Fruit fly (Drosophila melanogaster) whole organism, embryonic: ENCODE measurements around the gene CG18747.

Experiments
- CG10267 ChIP-seq: fragments of 200-800 bp; sonication (Bioruptor generic); optimal IDR thresholded peaks from 2 replicates; lab custom pipeline; 2018; ENCODE audit warnings: missing biosample characterization, mild to moderate bottlenecking, missing genetic modification characterization, moderate library complexity
- CG10274 ChIP-seq: fragments of 200-800 bp; sonication (Bioruptor generic); optimal IDR thresholded peaks from 3 replicates; lab custom pipeline; 2017; ENCODE audit warnings: missing biosample characterization, mild to moderate bottlenecking, missing genetic modification characterization
- CG10431 ChIP-seq: fragments of 200-800 bp; sonication (Bioruptor generic); optimal IDR thresholded peaks from 3 replicates; lab custom pipeline; 2018; ENCODE audit warnings: missing biosample characterization, mild to moderate bottlenecking, missing genetic modification characterization
- CG10462 ChIP-seq: fragments of 200-800 bp; sonication (Bioruptor generic); optimal IDR thresholded peaks from 2 replicates; lab custom pipeline; 2016; ENCODE audit warnings: missing biosample characterization, missing genetic modification characterization
- CG11247 ChIP-seq: fragments of 200-800 bp; sonication (Bioruptor generic); IDR thresholded peaks from 2 replicates; pipeline ENCODE4 v1.3.6; 2022; ENCODE audit warnings: missing biosample characterization, missing genetic modification characterization
- CG12659 ChIP-seq: fragments of 200-800 bp; sonication (Bioruptor generic); optimal IDR thresholded peaks from 3 replicates; lab custom pipeline; 2017; ENCODE audit warnings: mild to moderate bottlenecking, missing biosample characterization, missing genetic modification reagents, missing genetic modification characterization
- CG12942 ChIP-seq: fragments of 200-800 bp; sonication (Bioruptor generic); optimal IDR thresholded peaks from 3 replicates; lab custom pipeline; 2016; ENCODE audit warnings: missing biosample characterization, missing genetic modification characterization
- CG13424 ChIP-seq: fragments of 200-800 bp; sonication (Bioruptor generic); optimal IDR thresholded peaks from 2 replicates; lab custom pipeline; 2019; ENCODE audit warnings: missing biosample characterization, mild to moderate bottlenecking, missing genetic modification characterization, moderate library complexity
- CG17361 ChIP-seq: fragments of 200-800 bp; sonication (Bioruptor generic); IDR thresholded peaks from 3 replicates; pipeline ENCODE4 v1.3.6; 2022; ENCODE audit warnings: missing biosample characterization, missing genetic modification characterization
- CG17829 ChIP-seq: fragments of 200-800 bp; optimal IDR thresholded peaks from 2 replicates; lab custom pipeline; 2019; ENCODE audit warnings: missing biosample characterization, mild to moderate bottlenecking, missing genetic modification characterization, moderate library complexity
- CG31224 ChIP-seq: fragments of 200-800 bp; sonication (Bioruptor generic); IDR thresholded peaks from 2 replicates; pipeline ENCODE4 v1.3.6; 2022; ENCODE audit warnings: missing biosample characterization, missing genetic modification characterization
- CG32532 ChIP-seq: fragments of 200-800 bp; sonication (Bioruptor generic); IDR thresholded peaks from 2 replicates; pipeline ENCODE4 v1.3.6; 2022; ENCODE audit warnings: missing biosample characterization, missing genetic modification characterization
- CG3838 ChIP-seq: fragments of 200-800 bp; sonication (Bioruptor generic); optimal IDR thresholded peaks from 3 replicates; lab custom pipeline; 2016; ENCODE audit warnings: missing biosample characterization, missing genetic modification characterization
- CG4360 ChIP-seq: fragments of 200-800 bp; sonication (Bioruptor generic); IDR thresholded peaks from 2 replicates; pipeline ENCODE4 v1.3.6; 2022; ENCODE audit warnings: missing biosample characterization, missing genetic modification characterization
- CG6254 ChIP-seq: fragments of 200-800 bp; sonication (Bioruptor generic); optimal IDR thresholded peaks from 3 replicates; lab custom pipeline; 2017; ENCODE audit warnings: mild to moderate bottlenecking, missing biosample characterization, missing genetic modification reagents, missing genetic modification characterization
- CG7745 ChIP-seq: fragments of 200-800 bp; sonication (Bioruptor generic); optimal IDR thresholded peaks from 2 replicates; lab custom pipeline; 2018; ENCODE audit warnings: missing biosample characterization, mild to moderate bottlenecking, missing genetic modification characterization, moderate library complexity
- CG9609 ChIP-seq: fragments of 200-800 bp; sonication (Bioruptor generic); optimal IDR thresholded peaks from 3 replicates; lab custom pipeline; 2016; ENCODE audit warnings: missing biosample characterization, missing genetic modification characterization
- CG9797 ChIP-seq: fragments of 200-800 bp; sonication (Bioruptor generic); optimal IDR thresholded peaks from 3 replicates; lab custom pipeline; 2018; ENCODE audit warnings: missing biosample characterization, mild to moderate bottlenecking, missing genetic modification characterization
- CHES-1-like ChIP-seq: fragments of 200-800 bp; sonication (Bioruptor generic); optimal IDR thresholded peaks from 2 replicates; lab custom pipeline; 2016; ENCODE audit warnings: missing biosample characterization, missing genetic modification characterization
- CkIIα-i1 ChIP-seq: fragments of 200-800 bp; sonication (Bioruptor generic); IDR thresholded peaks from 2 replicates; pipeline ENCODE4 v1.3.6; 2022; ENCODE audit warnings: missing biosample characterization, missing genetic modification characterization
- H15 ChIP-seq: fragments of 200-800 bp; sonication (Bioruptor generic); IDR thresholded peaks from 3 replicates; pipeline ENCODE4 v1.3.6; 2022; ENCODE audit warnings: missing biosample characterization, missing genetic modification characterization
- HLHmδ ChIP-seq: fragments of 200-800 bp; sonication (Bioruptor generic); optimal IDR thresholded peaks from 2 replicates; lab custom pipeline; 2018; ENCODE audit warnings: missing biosample characterization, mild to moderate bottlenecking, missing genetic modification characterization, moderate library complexity
- Hr3 ChIP-seq: fragments of 200-800 bp; sonication (Bioruptor generic); optimal IDR thresholded peaks from 3 replicates; lab custom pipeline; 2016; ENCODE audit warnings: missing biosample characterization, missing genetic modification characterization
- MBD-R2 ChIP-seq: fragments of 200-800 bp; sonication (Bioruptor generic); IDR thresholded peaks from 2 replicates; pipeline ENCODE4 v1.3.6; 2022; ENCODE audit warnings: missing biosample characterization, missing genetic modification characterization
- Max ChIP-seq: fragments of 200-800 bp; sonication (Bioruptor generic); optimal IDR thresholded peaks from 2 replicates; lab custom pipeline; 2016; ENCODE audit warnings: missing biosample characterization, mild to moderate bottlenecking, missing genetic modification characterization
- Myb ChIP-seq: fragments of 200-800 bp; sonication (Bioruptor generic); optimal IDR thresholded peaks from 2 replicates; lab custom pipeline; 2016; ENCODE audit warnings: missing biosample characterization, missing genetic modification characterization
- Oaz ChIP-seq: fragments of 200-800 bp; sonication (Bioruptor generic); IDR thresholded peaks from 2 replicates; pipeline ENCODE4 v1.3.6; 2022; ENCODE audit warnings: missing biosample characterization, missing genetic modification characterization
- Opbp ChIP-seq: fragments of 200-800 bp; sonication (Bioruptor generic); IDR thresholded peaks from 3 replicates; pipeline ENCODE4 v1.3.6; 2022; ENCODE audit warnings: missing biosample characterization, missing genetic modification characterization; ENCODE audit not compliant: partially characterized antibody
- Ravus ChIP-seq: fragments of 200-800 bp; sonication (Bioruptor generic); IDR thresholded peaks from 2 replicates; pipeline ENCODE4 v1.3.6; 2022; ENCODE audit warnings: missing biosample characterization, missing genetic modification characterization
- al ChIP-seq: fragments of 200-800 bp; sonication (Bioruptor generic); IDR thresholded peaks from 2 replicates; pipeline ENCODE4 v1.3.6; 2022; ENCODE audit warnings: missing biosample characterization, missing genetic modification characterization
- amos ChIP-seq: fragments of 200-800 bp; sonication (Bioruptor generic); IDR thresholded peaks from 2 replicates; pipeline ENCODE4 v1.3.6; 2022; ENCODE audit warnings: missing biosample characterization, missing genetic modification characterization; ENCODE audit not compliant: partially characterized antibody
- ato ChIP-seq: fragments of 200-800 bp; sonication (Bioruptor generic); IDR thresholded peaks from 2 replicates; pipeline ENCODE4 v1.3.6; 2022; ENCODE audit warnings: missing biosample characterization, missing genetic modification characterization; ENCODE audit not compliant: partially characterized antibody
- br ChIP-seq: fragments of >200 bp; optimal IDR thresholded peaks from 2 replicates; lab custom pipeline; 2017
- crol ChIP-seq: fragments of 200-800 bp; sonication (Bioruptor generic); IDR thresholded peaks from 2 replicates; pipeline ENCODE4 v1.3.6; 2022; ENCODE audit warnings: missing biosample characterization, missing genetic modification characterization
- hbn ChIP-seq: fragments of 200-800 bp; sonication (Bioruptor generic); IDR thresholded peaks from 2 replicates; pipeline ENCODE4 v1.3.6; 2022; ENCODE audit warnings: missing biosample characterization, missing genetic modification characterization; ENCODE audit not compliant: partially characterized antibody
- kay ChIP-seq: fragments of 200-800 bp; sonication (Bioruptor generic); optimal IDR thresholded peaks from 2 replicates; lab custom pipeline; 2016; ENCODE audit warnings: missing biosample characterization, missing genetic modification characterization
- knrl ChIP-seq: fragments of 200-800 bp; sonication (Bioruptor generic); IDR thresholded peaks from 3 replicates; pipeline ENCODE4 v1.3.6; 2022; ENCODE audit warnings: missing biosample characterization, missing genetic modification characterization; ENCODE audit not compliant: partially characterized antibody
- lab ChIP-seq: fragments of 200-800 bp; sonication (Bioruptor generic); optimal IDR thresholded peaks from 3 replicates; lab custom pipeline; 2017; ENCODE audit warnings: missing biosample characterization, missing genetic modification characterization, mild to moderate bottlenecking, moderate library complexity, missing genetic modification reagents
- nmo ChIP-seq: fragments of 200-800 bp; sonication (Bioruptor generic); optimal IDR thresholded peaks from 2 replicates; lab custom pipeline; 2018; ENCODE audit warnings: missing biosample characterization, mild to moderate bottlenecking, missing genetic modification characterization, moderate library complexity
- prd ChIP-seq, 3 experiments: fragments of >200 bp in 2 of 3; fragments of 200-800 bp in 1 of 3; sonication (Bioruptor generic) in 1 of 3; optimal IDR thresholded peaks in 2 of 3; IDR thresholded peaks in 1 of 3; 2 replicates in 2 of 3; 3 replicates in 1 of 3; pipeline versions ENCODE4 v1.3.6 to Lab custom; 2017 to 2022; ENCODE audit warnings: missing biosample characterization in 1 of 3, missing genetic modification characterization in 1 of 3
- pros ChIP-seq: fragments of 200-800 bp; sonication (Bioruptor generic); optimal IDR thresholded peaks from 3 replicates; lab custom pipeline; 2019; ENCODE audit warnings: missing biosample characterization, mild to moderate bottlenecking, missing genetic modification characterization, moderate library complexity
- ranshi ChIP-seq: fragments of 200-800 bp; sonication (Bioruptor generic); IDR thresholded peaks from 2 replicates; pipeline ENCODE4 v1.3.6; 2022; ENCODE audit warnings: missing biosample characterization, missing genetic modification characterization
- sim ChIP-seq: fragments of 200-800 bp; sonication (Bioruptor generic); IDR thresholded peaks from 2 replicates; pipeline ENCODE4 v1.3.6; 2022; ENCODE audit warnings: missing biosample characterization, missing genetic modification characterization
- sisA ChIP-seq: fragments of 200-800 bp; sonication (Bioruptor generic); IDR thresholded peaks from 2 replicates; pipeline ENCODE4 v1.3.6; 2022; ENCODE audit warnings: missing biosample characterization, missing genetic modification characterization
- sob ChIP-seq: fragments of 200-800 bp; sonication (Bioruptor generic); IDR thresholded peaks from 2 replicates; pipeline ENCODE4 v1.3.6; 2022; ENCODE audit warnings: missing biosample characterization, missing genetic modification characterization
- tll ChIP-seq, 2 experiments: fragments of 200-800 bp in 1 of 2; fragments of >200 bp in 1 of 2; sonication (Bioruptor generic) in 1 of 2; optimal IDR thresholded peaks; 2 replicates each; lab custom pipeline; 2017 to 2019; ENCODE audit warnings: missing biosample characterization in 2 of 2, missing genetic modification characterization in 2 of 2, mild to moderate bottlenecking in 1 of 2, moderate library complexity in 1 of 2
- toy ChIP-seq: fragments of 200-800 bp; sonication (Bioruptor generic); IDR thresholded peaks from 2 replicates; pipeline ENCODE4 v1.3.6; 2022; ENCODE audit warnings: missing biosample characterization, missing genetic modification characterization

The CG18747 gene

DNA sequence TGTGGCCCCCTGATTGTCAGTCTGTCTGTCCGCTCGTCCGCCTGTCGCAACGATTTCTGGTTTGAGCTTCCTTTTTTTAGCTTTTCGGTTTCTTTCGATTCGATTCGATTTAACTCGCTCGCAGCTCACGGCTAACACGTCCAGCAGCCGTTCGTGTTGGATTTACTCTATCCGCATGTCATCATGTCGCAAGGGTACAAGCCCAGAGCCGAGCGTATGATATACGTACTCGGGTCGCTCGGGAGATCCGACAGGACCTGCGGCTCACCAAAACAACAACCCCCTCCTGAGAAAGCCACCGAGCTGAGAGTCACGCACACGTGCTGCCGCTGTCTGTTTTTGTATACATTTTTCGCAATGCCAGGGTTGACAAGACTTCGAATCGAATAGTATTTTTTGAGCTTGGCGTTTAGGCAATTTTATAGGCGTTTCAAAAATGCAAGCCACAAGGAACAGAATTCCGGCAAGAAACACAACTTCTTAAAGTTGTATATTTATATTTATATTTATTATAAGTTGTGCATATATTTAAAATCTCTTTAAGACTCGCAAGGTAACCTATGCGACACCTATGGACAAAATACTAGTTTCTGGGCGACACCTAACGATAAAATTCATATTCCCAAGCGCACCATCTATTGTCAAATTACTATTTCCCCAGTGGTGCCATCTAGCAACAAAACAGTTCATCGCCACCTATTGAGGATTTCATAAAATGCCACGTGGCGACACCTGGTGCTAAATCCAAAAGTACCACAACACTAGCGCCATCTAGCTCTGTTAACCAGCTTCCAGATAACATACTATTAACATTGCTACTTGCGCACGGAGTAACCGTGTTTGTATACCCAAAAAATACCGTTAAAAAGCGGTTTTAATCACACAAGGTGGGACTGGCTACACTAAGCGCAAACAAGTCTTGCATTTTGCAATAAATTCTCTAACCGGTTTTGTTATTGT is 26.7 kb upstream of the CG18747 start, which contains the start of the genes CG2993 and sgll (continued):
- peak; percentile 80 for TF ChIP-seq Opbp (GFP tag; lab: Robert Waterston, UW)
- peak; percentile 6 for TF ChIP-seq CG6254 (GFP tag; lab: Kevin White, UChicago)
- TF ChIP-seq CG9609 (GFP tag; lab: Kevin White, UChicago) = peak; percentile 93
- TF ChIP-seq hbn (GFP tag; lab: Robert Waterston, UW) = no peak; the same call in 1 of the 2 replicates
- no peak for TF ChIP-seq tll (GFP tag; optimal IDR thresholded peaks at IDR 0.05; lab: Kevin White, UChicago)
- TF ChIP-seq CG4360 (GFP tag; lab: Robert Waterston, UW) = no peak; the same call in 1 of the 2 replicates
- TF ChIP-seq sim (GFP tag; lab: Robert Waterston, UW) = peak; percentile 44; the same call in 1 of the 2 replicates
- peak; percentile 84 for TF ChIP-seq CG3838 (GFP tag; lab: Kevin White, UChicago)
- peak; percentile 71 for TF ChIP-seq CG13424 (tag; lab: Kevin White, UChicago)
- peak; percentile 62 for TF ChIP-seq MBD-R2
- peak; percentile 73 for TF ChIP-seq Myb (GFP tag; lab: Kevin White, UChicago)
- TF ChIP-seq Oaz (GFP tag; lab: Robert Waterston, UW) = peak; percentile 85
- peak; percentile 54 for TF ChIP-seq amos
- no peak for TF ChIP-seq crol (GFP tag; lab: Robert Waterston, UW)
- peak; percentile 86 for TF ChIP-seq nmo (GFP tag; lab: Kevin White, UChicago)
- peak; percentile 78 for TF ChIP-seq CG10267 (tag; lab: Kevin White, UChicago)
- peak; percentile 76 for TF ChIP-seq CG31224 (GFP tag; lab: Robert Waterston, UW)
- TF ChIP-seq Ravus (GFP tag; lab: Robert Waterston, UW) = peak; percentile 74
- no peak; the same call in 1 of the 2 replicates for TF ChIP-seq ato (GFP tag; lab: Robert Waterston, UW)
- peak; percentile 90; the same call in 1 of the 2 replicates for TF ChIP-seq ranshi (GFP tag; lab: Robert Waterston, UW)
- TF ChIP-seq CG10274 (GFP tag; lab: Kevin White, UChicago) = peak; percentile 69
- no peak for TF ChIP-seq br (lab: Kevin White, UChicago)
- TF ChIP-seq CG32532 (GFP tag; lab: Robert Waterston, UW) = peak; percentile 99
- TF ChIP-seq CG10431 (GFP tag; lab: Kevin White, UChicago) = no peak
- peak; percentile 77 for TF ChIP-seq CG10462 (GFP tag; lab: Kevin White, UChicago)
- TF ChIP-seq sisA (GFP tag; lab: Robert Waterston, UW) = peak; percentile 96
- TF ChIP-seq pros (GFP tag; lab: Kevin White, UChicago) = no peak
- peak; percentile 81 for TF ChIP-seq CG12659 (GFP tag; lab: Kevin White, UChicago)
- peak; percentile 80 for TF ChIP-seq lab (GFP tag; lab: Kevin White, UChicago)
- TF ChIP-seq CG9797 = peak; percentile 73
- TF ChIP-seq H15 = peak; percentile 94
- peak; percentile 92 for TF ChIP-seq CG12942 (GFP tag; lab: Kevin White, UChicago)
- no peak for TF ChIP-seq CG7745 (tag; lab: Kevin White, UChicago)
- peak; percentile 46; the same call in 1 of the 3 replicates for TF ChIP-seq knrl (GFP tag; lab: Robert Waterston, UW)
- TF ChIP-seq Max (GFP tag; lab: Kevin White, UChicago) = peak; percentile 73
- no peak for TF ChIP-seq prd (optimal IDR thresholded peaks at IDR 0.05; lab: Kevin White, UChicago)
- TF ChIP-seq prd (GFP tag; IDR thresholded peaks at IDR 0.05; lab: Robert Waterston, UW) = peak; percentile 95
- peak; percentile 84 for TF ChIP-seq kay
- peak; percentile 95 for TF ChIP-seq Hr3 (GFP tag; lab: Kevin White, UChicago)
- TF ChIP-seq CG11247 (GFP tag; lab: Robert Waterston, UW) = peak; percentile 98
- TF ChIP-seq CHES-1-like (GFP tag; lab: Kevin White, UChicago) = peak; percentile 85
- TF ChIP-seq sob = peak; percentile 92
- TF ChIP-seq CG17361 = peak; percentile 89; the same call in 2 of the 3 replicates
- TF ChIP-seq CkIIα-i1 (GFP tag; lab: Robert Waterston, UW) = no peak
- TF ChIP-seq al = peak; percentile 81
- TF ChIP-seq CG17829 (tag; lab: Kevin White, UChicago) = peak; percentile 92
- peak; percentile 84 for TF ChIP-seq HLHmδ
- peak; percentile 39; the same call in 1 of the 2 replicates for TF ChIP-seq toy (GFP tag; lab: Robert Waterston, UW)
